Worm (Caenorhabditis elegans): ENCODE data around the gene F45E1.4.

F45E1.4 gene

DNA sequence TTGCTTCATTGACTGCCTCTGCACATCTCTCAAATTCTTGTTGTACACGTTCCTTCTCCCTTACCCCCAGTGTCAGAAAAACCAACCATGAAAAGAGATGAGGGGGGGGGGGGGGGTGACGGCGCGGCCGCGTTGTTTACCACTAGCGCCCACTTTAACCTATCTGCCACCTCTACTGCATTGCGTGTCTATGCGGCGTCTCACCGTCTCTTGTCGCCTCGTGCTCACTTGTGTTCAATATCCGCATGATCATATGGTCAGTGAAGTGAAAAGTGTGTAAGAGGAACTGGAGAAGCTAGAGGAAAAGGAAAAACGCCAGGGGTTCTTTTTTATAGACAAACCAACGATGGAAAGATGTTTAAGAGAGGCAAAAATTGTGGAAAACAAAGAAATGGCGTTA is 33.9 kb downstream of the F45E1.4 start (continued):
- TF ChIP-seq lsy-2 (tag; optimal IDR thresholded peaks at IDR 0.05) (peak; percentile 73 to 81), Y48G9A.11 (GFP tag; IDR thresholded peaks at IDR 0.05) (0 out of 2 replicates have a peak, but pooled peaks have one; percentile 23), ZK546.5 (tag; optimal IDR thresholded peaks at IDR 0.05) (no peak), cey-2 (tag; optimal IDR thresholded peaks at IDR 0.05; ENCODE audit: borderline replicate concordance, insufficient read depth) (no peak), mxl-2 (GFP tag; conservative IDR thresholded peaks at IDR 0.05) (peak; percentile 50; the same call in 1 of the 2 replicates), lin-38 (GFP tag; IDR thresholded peaks at IDR 0.05) (no peak), ceh-44 (GFP tag; IDR thresholded peaks at IDR 0.05) (no peak), ceh-62 (tag; optimal IDR thresholded peaks at IDR 0.05) (no peak), vab-7 (GFP tag; IDR thresholded peaks at IDR 0.05) (peak; percentile 46; the same call in 1 of the 2 replicates), nhr-76 (tag; optimal IDR thresholded peaks at IDR 0.05) (no peak), ceh-20 (GFP tag; IDR thresholded peaks at IDR 0.05) (peak; percentile 88), Y5F2A.4 (GFP tag; optimal IDR thresholded peaks at IDR 0.05) (no peak), daf-19 (GFP tag; conservative IDR thresholded peaks at IDR 0.05) (no peak), snpc-1.2 (GFP tag; IDR thresholded peaks at IDR 0.05) (no peak), ZK337.2 (GFP tag; IDR thresholded peaks at IDR 0.05) (no peak), ama-1 (optimal IDR thresholded peaks at IDR 0.05) (peak; percentile 74), dmd-8 (GFP tag; IDR thresholded peaks at IDR 0.05) (peak; percentile 62; the same call in 1 of the 2 replicates), nhr-77 (tag; optimal IDR thresholded peaks at IDR 0.05) (peak; percentile 75)

DNA sequence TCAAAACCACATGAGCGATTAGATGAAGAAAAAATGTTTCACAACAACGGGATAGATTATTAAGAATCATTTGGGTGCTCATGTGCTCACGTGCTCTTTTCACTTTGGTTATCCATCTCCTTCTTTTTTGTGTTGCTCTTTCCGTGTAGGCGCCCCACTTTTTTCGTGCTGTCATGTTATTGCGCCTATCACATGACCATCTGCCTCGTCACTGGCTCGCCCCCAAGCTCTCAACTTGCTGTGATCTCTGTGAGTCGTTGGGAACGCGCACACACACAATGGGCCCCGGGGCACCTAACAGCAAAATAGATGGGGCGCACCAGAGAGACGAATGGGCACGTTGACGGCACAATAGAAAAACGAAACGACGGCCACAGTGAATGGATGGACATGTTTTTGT is 35.8 kb downstream of the F45E1.4 start:
- no peak; the same call in 1 of the 2 replicates for TF ChIP-seq arid-1 (GFP tag; conservative IDR thresholded peaks at IDR 0.05)
- TF ChIP-seq daf-19 (GFP tag; conservative IDR thresholded peaks at IDR 0.05), result no peak
- peak; percentile 98 for TF ChIP-seq hlh-30 (tag; optimal IDR thresholded peaks at IDR 0.05; ENCODE audit: insufficient read depth)
- TF ChIP-seq hmg-1.1 (GFP tag; IDR thresholded peaks at IDR 0.05), result peak; percentile 81
- no peak for TF ChIP-seq ceh-32 (tag; optimal IDR thresholded peaks at IDR 0.05; ENCODE audit: poor library complexity)
- no peak for TF ChIP-seq cey-2 (tag; optimal IDR thresholded peaks at IDR 0.05; ENCODE audit: borderline replicate concordance, insufficient read depth)
- TF ChIP-seq attf-4 (tag; optimal IDR thresholded peaks at IDR 0.05), result no peak
- no peak for TF ChIP-seq ztf-11 (tag; optimal IDR thresholded peaks at IDR 0.05)
- no peak for TF ChIP-seq sdz-12 (GFP tag; optimal IDR thresholded peaks at IDR 0.05)
- TF ChIP-seq F49E8.2 (tag; optimal IDR thresholded peaks at IDR 0.05; ENCODE audit: borderline replicate concordance), result no peak
- TF ChIP-seq nhr-76 (tag; optimal IDR thresholded peaks at IDR 0.05), result no peak
- TF ChIP-seq tag-97 (GFP tag; IDR thresholded peaks at IDR 0.05), result no peak
- no peak for TF ChIP-seq skn-1 (tag; optimal IDR thresholded peaks at IDR 0.05)
- TF ChIP-seq fos-1 (tag; optimal IDR thresholded peaks at IDR 0.05), result no peak
- no peak for TF ChIP-seq mxl-2 (GFP tag; conservative IDR thresholded peaks at IDR 0.05)
- TF ChIP-seq hlh-11 (tag; optimal IDR thresholded peaks at IDR 0.05), result peak; percentile 90
- TF ChIP-seq ces-1 (GFP tag; optimal IDR thresholded peaks at IDR 0.05), result peak; percentile 3
- TF ChIP-seq madf-9 (GFP tag; conservative IDR thresholded peaks at IDR 0.05), result 0 out of 2 replicates have a peak, but pooled peaks have one; percentile 17
- no peak for TF ChIP-seq R02D3.7 (tag; optimal IDR thresholded peaks at IDR 0.05)
- TF ChIP-seq ceh-28 (tag; optimal IDR thresholded peaks at IDR 0.05), result peak; percentile 44
- no peak for TF ChIP-seq zip-2 (tag; optimal IDR thresholded peaks at IDR 0.05)
- TF ChIP-seq dmd-8 (GFP tag; IDR thresholded peaks at IDR 0.05), result 0 out of 2 replicates have a peak, but pooled peaks have one; percentile 11
- peak; percentile 58; the same call in 1 of the 2 replicates for TF ChIP-seq tra-1 (GFP tag; IDR thresholded peaks at IDR 0.05)
- no peak for TF ChIP-seq nhr-111 (GFP tag; optimal IDR thresholded peaks at IDR 0.05)
- peak; percentile 35; the same call in 1 of the 2 replicates for TF ChIP-seq lin-38 (GFP tag; IDR thresholded peaks at IDR 0.05)
- no peak for TF ChIP-seq dmd-9 (GFP tag; IDR thresholded peaks at IDR 0.05)
- TF ChIP-seq fkh-10 (GFP tag; optimal IDR thresholded peaks at IDR 0.05), result peak; percentile 84
- TF ChIP-seq zfp-3 (GFP tag; conservative IDR thresholded peaks at IDR 0.05), result no peak; the same call in 1 of the 2 replicates
- TF ChIP-seq zip-11 (GFP tag; IDR thresholded peaks at IDR 0.05), result no peak
- no peak for TF ChIP-seq nhr-237 (tag; optimal IDR thresholded peaks at IDR 0.05)
- TF ChIP-seq aly-2 (tag; optimal IDR thresholded peaks at IDR 0.05), result no peak
- peak; percentile 66 for TF ChIP-seq dmd-6 (GFP tag; IDR thresholded peaks at IDR 0.05)
- TF ChIP-seq zag-1 (tag; optimal IDR thresholded peaks at IDR 0.05), result no peak
- TF ChIP-seq ctbp-1 (GFP tag; IDR thresholded peaks at IDR 0.05), result peak; percentile 95
- no peak for TF ChIP-seq lin-39 (tag; optimal IDR thresholded peaks at IDR 0.05)
- TF ChIP-seq gei-8 (GFP tag; optimal IDR thresholded peaks at IDR 0.05), result peak; percentile 29
- TF ChIP-seq ceh-62 (tag; optimal IDR thresholded peaks at IDR 0.05), result no peak
- no peak for TF ChIP-seq nhr-41 (GFP tag; IDR thresholded peaks at IDR 0.05)
